Worm (Caenorhabditis elegans) whole organism, mixed stage, embryonic: ENCODE measurements around the gene Y49F6A.11.

Experiments
- M03D4.4 ChIP-seq: sonication (generic microtip); optimal IDR thresholded peaks from 2 replicates; lab custom pipeline; 2017; ENCODE audit warnings: mild to moderate bottlenecking, missing genetic modification characterization, missing compliant biosample characterization
- bed-3 ChIP-seq: fragments of 200-800 bp; sonication (Bioruptor generic); optimal IDR thresholded peaks from 3 replicates; lab custom pipeline; 2018; ENCODE audit warnings: mild to moderate bottlenecking, missing genetic modification characterization, moderate library complexity, missing compliant biosample characterization
- blmp-1 ChIP-seq: fragments of 150-350 bp; optimal IDR thresholded peaks from 2 replicates; lab custom pipeline; 2014; ENCODE audit warnings: missing biosample characterization, missing genetic modification characterization
- ceh-39 ChIP-seq: fragments of 150-350 bp; optimal IDR thresholded peaks from 2 replicates; lab custom pipeline; 2014; ENCODE audit warnings: missing biosample characterization, missing genetic modification characterization
- ceh-43 ChIP-seq: fragments of 200-800 bp; sonication (Bioruptor generic); optimal IDR thresholded peaks from 2 replicates; lab custom pipeline; 2018; ENCODE audit warnings: mild to moderate bottlenecking, missing genetic modification characterization, moderate library complexity, missing compliant biosample characterization
- ceh-83 ChIP-seq: fragments of 200-800 bp; sonication (Bioruptor generic); optimal IDR thresholded peaks from 2 replicates; lab custom pipeline; 2018; ENCODE audit warnings: mild to moderate bottlenecking, missing genetic modification characterization, missing compliant biosample characterization
- ces-1 ChIP-seq: fragments of 150-350 bp; optimal IDR thresholded peaks from 2 replicates; lab custom pipeline; 2014; ENCODE audit warnings: missing biosample characterization, missing genetic modification reagents, missing genetic modification characterization
- cnd-1 ChIP-seq: fragments of 200-800 bp; sonication (Bioruptor generic); optimal IDR thresholded peaks from 2 replicates; lab custom pipeline; 2018; ENCODE audit warnings: mild to moderate bottlenecking, missing genetic modification characterization, missing compliant biosample characterization
- drap-1 ChIP-seq: fragments of 200-800 bp; sonication (Bioruptor generic); optimal IDR thresholded peaks from 3 replicates; lab custom pipeline; 2018; ENCODE audit warnings: mild to moderate bottlenecking, missing genetic modification characterization, missing compliant biosample characterization
- elt-1 ChIP-seq: sonication (generic microtip); optimal IDR thresholded peaks from 2 replicates; lab custom pipeline; 2017; ENCODE audit warnings: missing genetic modification characterization, mild to moderate bottlenecking, missing compliant biosample characterization, antibody characterized with exemption, moderate library complexity, borderline replicate concordance; ENCODE audit not compliant: insufficient read depth
- elt-3 ChIP-seq: fragments of 150-350 bp; optimal IDR thresholded peaks from 2 replicates; lab custom pipeline; 2014; ENCODE audit warnings: missing biosample characterization, missing genetic modification characterization
- flh-1 ChIP-seq: fragments of 200-800 bp; sonication (Bioruptor generic); optimal IDR thresholded peaks from 2 replicates; lab custom pipeline; 2018; ENCODE audit warnings: mild to moderate bottlenecking, missing genetic modification characterization, moderate library complexity, missing compliant biosample characterization
- ham-2 ChIP-seq: fragments of 200-800 bp; sonication (Bioruptor generic); optimal IDR thresholded peaks from 2 replicates; lab custom pipeline; 2018; ENCODE audit warnings: mild to moderate bottlenecking, missing genetic modification characterization, missing compliant biosample characterization
- hlh-1 ChIP-seq: fragments of 150-350 bp; optimal IDR thresholded peaks from 2 replicates; lab custom pipeline; 2014; ENCODE audit warnings: missing biosample characterization, missing genetic modification reagents, missing genetic modification characterization
- lin-13 ChIP-seq: fragments of 150-350 bp; optimal IDR thresholded peaks from 2 replicates; lab custom pipeline; 2014; ENCODE audit warnings: missing biosample characterization, missing genetic modification characterization
- lin-32 ChIP-seq: fragments of 200-800 bp; sonication (Bioruptor generic); optimal IDR thresholded peaks from 2 replicates; lab custom pipeline; 2018; ENCODE audit warnings: mild to moderate bottlenecking, missing genetic modification characterization, missing compliant biosample characterization
- lsy-2 ChIP-seq: fragments of 150-350 bp; optimal IDR thresholded peaks from 2 replicates; lab custom pipeline; 2014; ENCODE audit warnings: missing biosample characterization, missing genetic modification characterization
- mab-5 ChIP-seq: fragments of 150-350 bp; optimal IDR thresholded peaks from 2 replicates; lab custom pipeline; 2014; ENCODE audit warnings: missing biosample characterization, missing genetic modification characterization
- mep-1 ChIP-seq: fragments of 150-350 bp; optimal IDR thresholded peaks from 2 replicates; lab custom pipeline; 2017; ENCODE audit warnings: missing biosample characterization, missing genetic modification reagents, missing genetic modification characterization, inconsistent platforms
- mls-2 ChIP-seq: sonication (generic microtip); optimal IDR thresholded peaks from 2 replicates; lab custom pipeline; 2016; ENCODE audit warnings: mild to moderate bottlenecking, missing genetic modification characterization, moderate library complexity, missing compliant biosample characterization
- nhr-12 ChIP-seq: fragments of 150-350 bp; optimal IDR thresholded peaks from 2 replicates; lab custom pipeline; 2014; ENCODE audit warnings: missing biosample characterization, missing genetic modification characterization
- nhr-2 ChIP-seq: fragments of 150-350 bp; optimal IDR thresholded peaks from 2 replicates; lab custom pipeline; 2014; ENCODE audit warnings: missing biosample characterization, missing genetic modification characterization
- nhr-237 ChIP-seq: fragments of 150-350 bp; optimal IDR thresholded peaks from 2 replicates; lab custom pipeline; 2014; ENCODE audit warnings: missing biosample characterization, missing genetic modification characterization
- nhr-28 ChIP-seq: fragments of 150-350 bp; optimal IDR thresholded peaks from 2 replicates; lab custom pipeline; 2014; ENCODE audit warnings: missing biosample characterization, missing genetic modification characterization
- nhr-76 ChIP-seq: sonication (generic microtip); optimal IDR thresholded peaks from 2 replicates; lab custom pipeline; 2017; ENCODE audit warnings: missing biosample characterization, missing genetic modification characterization
- pha-4 ChIP-seq: fragments of 150-350 bp; optimal IDR thresholded peaks from 2 replicates; lab custom pipeline; 2018; ENCODE audit warnings: missing biosample characterization, missing genetic modification reagents, missing genetic modification characterization
- sem-2 ChIP-seq: fragments of 200-800 bp; sonication (Bioruptor generic); optimal IDR thresholded peaks from 2 replicates; lab custom pipeline; 2018; ENCODE audit warnings: mild to moderate bottlenecking, missing genetic modification characterization, missing compliant biosample characterization
- snpc-4 ChIP-seq: fragments of 150-350 bp; optimal IDR thresholded peaks from 2 replicates; lab custom pipeline; 2014; ENCODE audit warnings: missing biosample characterization, missing genetic modification characterization
- sptf-1 ChIP-seq: sonication (generic microtip); optimal IDR thresholded peaks from 2 replicates; lab custom pipeline; 2017; ENCODE audit warnings: mild to moderate bottlenecking, missing genetic modification characterization, moderate library complexity, missing compliant biosample characterization
- tbx-8 ChIP-seq: fragments of 200-800 bp; sonication (Bioruptor generic); optimal IDR thresholded peaks from 2 replicates; lab custom pipeline; 2018; ENCODE audit warnings: mild to moderate bottlenecking, missing genetic modification characterization, moderate library complexity, missing compliant biosample characterization
- unc-120 ChIP-seq: sonication (generic microtip); optimal IDR thresholded peaks from 2 replicates; lab custom pipeline; 2017; ENCODE audit warnings: missing genetic modification characterization, missing compliant biosample characterization; ENCODE audit not compliant: poor library complexity, severe bottlenecking
- unc-39 ChIP-seq: fragments of 150-350 bp; optimal IDR thresholded peaks from 2 replicates; lab custom pipeline; 2014; ENCODE audit warnings: missing biosample characterization, missing genetic modification characterization
- unc-62 ChIP-seq: fragments of 150-350 bp; optimal IDR thresholded peaks from 2 replicates; lab custom pipeline; 2014; ENCODE audit warnings: missing biosample characterization, missing genetic modification reagents, missing genetic modification characterization
- zip-8 ChIP-seq: fragments of 150-350 bp; optimal IDR thresholded peaks from 2 replicates; lab custom pipeline; 2014; ENCODE audit warnings: missing biosample characterization, missing genetic modification characterization
- ztf-11 ChIP-seq: fragments of 150-350 bp; optimal IDR thresholded peaks from 2 replicates; lab custom pipeline; 2014; ENCODE audit warnings: missing biosample characterization, missing genetic modification characterization

Gene Y49F6A.11

ce11 chrII:3555281-3555680 is 43.3 kb downstream of the Y49F6A.11 start:
- TF ChIP-seq mep-1 (tag; lab: Kevin White, UChicago) (no peak), mab-5 (no peak), blmp-1 (no peak), zip-8 (tag; lab: Kevin White, UChicago) (no peak), ceh-83 (GFP tag; lab: Kevin White, UChicago) (no peak), mls-2 (tag; lab: Kevin White, UChicago) (no peak), ceh-43 (GFP tag; lab: Kevin White, UChicago) (no peak), bed-3 (GFP tag; lab: Kevin White, UChicago) (no peak), nhr-76 (tag; lab: Kevin White, UChicago) (no peak), sem-2 (no peak)

- TF ChIP-seq nhr-28 (tag; lab: Kevin White, UChicago) (no peak), bed-3 (GFP tag; lab: Kevin White, UChicago) (no peak), mls-2 (tag; lab: Kevin White, UChicago) (no peak), nhr-12 (tag; lab: Kevin White, UChicago) (no peak)
- TF ChIP-seq, all 35 proteins: peak for 0
Observed at ce11 chrII:3554673-3555072, 43.9 kb downstream of the Y49F6A.11 start.

ce11 chrII:3553453-3553852 is 45.2 kb downstream of the Y49F6A.11 start, which contains the start of gene dnc-3:
dnc-3 (plus strand) TSS chrII:3553724.
- TF ChIP-seq nhr-2 (tag; lab: Kevin White, UChicago) (no peak), tbx-8 (GFP tag; lab: Kevin White, UChicago) (no peak), mls-2 (tag; lab: Kevin White, UChicago) (no peak), ceh-83 (GFP tag; lab: Kevin White, UChicago) (no peak), cnd-1 (tag; lab: Kevin White, UChicago) (no peak), elt-1 (no peak), snpc-4 (tag; lab: Kevin White, UChicago) (no peak), ceh-43 (GFP tag; lab: Kevin White, UChicago) (peak; percentile 17), mep-1 (tag; lab: Kevin White, UChicago) (peak; percentile 14), unc-62 (GFP tag; lab: Kevin White, UChicago) (no peak), drap-1 (GFP tag; lab: Kevin White, UChicago) (no peak), lsy-2 (tag; lab: Kevin White, UChicago) (peak; percentile 29), elt-3 (tag; lab: Kevin White, UChicago) (no peak), bed-3 (GFP tag; lab: Kevin White, UChicago) (no peak), flh-1 (GFP tag; lab: Kevin White, UChicago) (no peak), hlh-1 (tag; lab: Kevin White, UChicago) (no peak), ceh-39 (tag; lab: Kevin White, UChicago) (no peak), unc-120 (tag; lab: Kevin White, UChicago) (no peak), sem-2 (no peak), nhr-28 (tag; lab: Kevin White, UChicago) (no peak), lin-13 (tag; lab: Kevin White, UChicago) (no peak), nhr-12 (tag; lab: Kevin White, UChicago) (no peak), zip-8 (tag; lab: Kevin White, UChicago) (no peak), sptf-1 (tag; lab: Kevin White, UChicago) (no peak), ces-1 (GFP tag; lab: Kevin White, UChicago) (peak; percentile 75), lin-32 (GFP tag; lab: Kevin White, UChicago) (no peak), mab-5 (no peak), ztf-11 (tag; lab: Kevin White, UChicago) (no peak), nhr-237 (tag; lab: Kevin White, UChicago) (peak; percentile 5), ham-2 (GFP tag; lab: Kevin White, UChicago) (no peak), pha-4 (no peak), blmp-1 (no peak), nhr-76 (tag; lab: Kevin White, UChicago) (no peak), M03D4.4 (no peak), unc-39 (tag; lab: Kevin White, UChicago) (no peak)

ce11 chrII:3550352-3550751 is 48.3 kb downstream of the Y49F6A.11 start, which contains the start of gene W10G11.19:
W10G11.19 (plus strand) TSS chrII:3550652.
- TF ChIP-seq ceh-39 (tag; lab: Kevin White, UChicago) (no peak), mls-2 (tag; lab: Kevin White, UChicago) (no peak), M03D4.4 (no peak), drap-1 (GFP tag; lab: Kevin White, UChicago) (no peak), unc-62 (GFP tag; lab: Kevin White, UChicago) (no peak), elt-3 (tag; lab: Kevin White, UChicago) (no peak)
